Worm (Caenorhabditis elegans) whole organism, mixed stage, embryonic: ENCODE measurements around the gene clec-217.
A peak's percentile ranks its signal among the peaks of the same experiment; 100 is the strongest.

Source experiments
- M03D4.4 ChIP-seq: sonication (generic microtip); optimal IDR thresholded peaks from 2 replicates; lab custom pipeline; 2017; ENCODE audit warnings: mild to moderate bottlenecking, missing genetic modification characterization, missing compliant biosample characterization
- bed-3 ChIP-seq: fragments of 200-800 bp; sonication (Bioruptor generic); optimal IDR thresholded peaks from 3 replicates; lab custom pipeline; 2018; ENCODE audit warnings: mild to moderate bottlenecking, missing genetic modification characterization, moderate library complexity, missing compliant biosample characterization
- blmp-1 ChIP-seq: fragments of 150-350 bp; optimal IDR thresholded peaks from 2 replicates; lab custom pipeline; 2014; ENCODE audit warnings: missing biosample characterization, missing genetic modification characterization
- ceh-39 ChIP-seq: fragments of 150-350 bp; optimal IDR thresholded peaks from 2 replicates; lab custom pipeline; 2014; ENCODE audit warnings: missing biosample characterization, missing genetic modification characterization
- ceh-43 ChIP-seq: fragments of 200-800 bp; sonication (Bioruptor generic); optimal IDR thresholded peaks from 2 replicates; lab custom pipeline; 2018; ENCODE audit warnings: mild to moderate bottlenecking, missing genetic modification characterization, moderate library complexity, missing compliant biosample characterization
- ceh-83 ChIP-seq: fragments of 200-800 bp; sonication (Bioruptor generic); optimal IDR thresholded peaks from 2 replicates; lab custom pipeline; 2018; ENCODE audit warnings: mild to moderate bottlenecking, missing genetic modification characterization, missing compliant biosample characterization
- ces-1 ChIP-seq: fragments of 150-350 bp; optimal IDR thresholded peaks from 2 replicates; lab custom pipeline; 2014; ENCODE audit warnings: missing biosample characterization, missing genetic modification reagents, missing genetic modification characterization
- cnd-1 ChIP-seq: fragments of 200-800 bp; sonication (Bioruptor generic); optimal IDR thresholded peaks from 2 replicates; lab custom pipeline; 2018; ENCODE audit warnings: mild to moderate bottlenecking, missing genetic modification characterization, missing compliant biosample characterization
- drap-1 ChIP-seq: fragments of 200-800 bp; sonication (Bioruptor generic); optimal IDR thresholded peaks from 3 replicates; lab custom pipeline; 2018; ENCODE audit warnings: mild to moderate bottlenecking, missing genetic modification characterization, missing compliant biosample characterization
- elt-1 ChIP-seq: sonication (generic microtip); optimal IDR thresholded peaks from 2 replicates; lab custom pipeline; 2017; ENCODE audit warnings: missing genetic modification characterization, mild to moderate bottlenecking, missing compliant biosample characterization, antibody characterized with exemption, moderate library complexity, borderline replicate concordance; ENCODE audit not compliant: insufficient read depth
- elt-3 ChIP-seq: fragments of 150-350 bp; optimal IDR thresholded peaks from 2 replicates; lab custom pipeline; 2014; ENCODE audit warnings: missing biosample characterization, missing genetic modification characterization
- flh-1 ChIP-seq: fragments of 200-800 bp; sonication (Bioruptor generic); optimal IDR thresholded peaks from 2 replicates; lab custom pipeline; 2018; ENCODE audit warnings: mild to moderate bottlenecking, missing genetic modification characterization, moderate library complexity, missing compliant biosample characterization
- ham-2 ChIP-seq: fragments of 200-800 bp; sonication (Bioruptor generic); optimal IDR thresholded peaks from 2 replicates; lab custom pipeline; 2018; ENCODE audit warnings: mild to moderate bottlenecking, missing genetic modification characterization, missing compliant biosample characterization
- hlh-1 ChIP-seq: fragments of 150-350 bp; optimal IDR thresholded peaks from 2 replicates; lab custom pipeline; 2014; ENCODE audit warnings: missing biosample characterization, missing genetic modification reagents, missing genetic modification characterization
- lin-13 ChIP-seq: fragments of 150-350 bp; optimal IDR thresholded peaks from 2 replicates; lab custom pipeline; 2014; ENCODE audit warnings: missing biosample characterization, missing genetic modification characterization
- lin-32 ChIP-seq: fragments of 200-800 bp; sonication (Bioruptor generic); optimal IDR thresholded peaks from 2 replicates; lab custom pipeline; 2018; ENCODE audit warnings: mild to moderate bottlenecking, missing genetic modification characterization, missing compliant biosample characterization
- lsy-2 ChIP-seq: fragments of 150-350 bp; optimal IDR thresholded peaks from 2 replicates; lab custom pipeline; 2014; ENCODE audit warnings: missing biosample characterization, missing genetic modification characterization
- mab-5 ChIP-seq: fragments of 150-350 bp; optimal IDR thresholded peaks from 2 replicates; lab custom pipeline; 2014; ENCODE audit warnings: missing biosample characterization, missing genetic modification characterization
- mep-1 ChIP-seq: fragments of 150-350 bp; optimal IDR thresholded peaks from 2 replicates; lab custom pipeline; 2017; ENCODE audit warnings: missing biosample characterization, missing genetic modification reagents, missing genetic modification characterization, inconsistent platforms
- mls-2 ChIP-seq: sonication (generic microtip); optimal IDR thresholded peaks from 2 replicates; lab custom pipeline; 2016; ENCODE audit warnings: mild to moderate bottlenecking, missing genetic modification characterization, moderate library complexity, missing compliant biosample characterization
- nhr-12 ChIP-seq: fragments of 150-350 bp; optimal IDR thresholded peaks from 2 replicates; lab custom pipeline; 2014; ENCODE audit warnings: missing biosample characterization, missing genetic modification characterization
- nhr-2 ChIP-seq: fragments of 150-350 bp; optimal IDR thresholded peaks from 2 replicates; lab custom pipeline; 2014; ENCODE audit warnings: missing biosample characterization, missing genetic modification characterization
- nhr-237 ChIP-seq: fragments of 150-350 bp; optimal IDR thresholded peaks from 2 replicates; lab custom pipeline; 2014; ENCODE audit warnings: missing biosample characterization, missing genetic modification characterization
- nhr-28 ChIP-seq: fragments of 150-350 bp; optimal IDR thresholded peaks from 2 replicates; lab custom pipeline; 2014; ENCODE audit warnings: missing biosample characterization, missing genetic modification characterization
- nhr-76 ChIP-seq: sonication (generic microtip); optimal IDR thresholded peaks from 2 replicates; lab custom pipeline; 2017; ENCODE audit warnings: missing biosample characterization, missing genetic modification characterization
- pha-4 ChIP-seq: fragments of 150-350 bp; optimal IDR thresholded peaks from 2 replicates; lab custom pipeline; 2018; ENCODE audit warnings: missing biosample characterization, missing genetic modification reagents, missing genetic modification characterization
- sem-2 ChIP-seq: fragments of 200-800 bp; sonication (Bioruptor generic); optimal IDR thresholded peaks from 2 replicates; lab custom pipeline; 2018; ENCODE audit warnings: mild to moderate bottlenecking, missing genetic modification characterization, missing compliant biosample characterization
- snpc-4 ChIP-seq: fragments of 150-350 bp; optimal IDR thresholded peaks from 2 replicates; lab custom pipeline; 2014; ENCODE audit warnings: missing biosample characterization, missing genetic modification characterization
- sptf-1 ChIP-seq: sonication (generic microtip); optimal IDR thresholded peaks from 2 replicates; lab custom pipeline; 2017; ENCODE audit warnings: mild to moderate bottlenecking, missing genetic modification characterization, moderate library complexity, missing compliant biosample characterization
- tbx-8 ChIP-seq: fragments of 200-800 bp; sonication (Bioruptor generic); optimal IDR thresholded peaks from 2 replicates; lab custom pipeline; 2018; ENCODE audit warnings: mild to moderate bottlenecking, missing genetic modification characterization, moderate library complexity, missing compliant biosample characterization
- unc-120 ChIP-seq: sonication (generic microtip); optimal IDR thresholded peaks from 2 replicates; lab custom pipeline; 2017; ENCODE audit warnings: missing genetic modification characterization, missing compliant biosample characterization; ENCODE audit not compliant: poor library complexity, severe bottlenecking
- unc-39 ChIP-seq: fragments of 150-350 bp; optimal IDR thresholded peaks from 2 replicates; lab custom pipeline; 2014; ENCODE audit warnings: missing biosample characterization, missing genetic modification characterization
- unc-62 ChIP-seq: fragments of 150-350 bp; optimal IDR thresholded peaks from 2 replicates; lab custom pipeline; 2014; ENCODE audit warnings: missing biosample characterization, missing genetic modification reagents, missing genetic modification characterization
- zip-8 ChIP-seq: fragments of 150-350 bp; optimal IDR thresholded peaks from 2 replicates; lab custom pipeline; 2014; ENCODE audit warnings: missing biosample characterization, missing genetic modification characterization
- ztf-11 ChIP-seq: fragments of 150-350 bp; optimal IDR thresholded peaks from 2 replicates; lab custom pipeline; 2014; ENCODE audit warnings: missing biosample characterization, missing genetic modification characterization

Gene clec-217

DNA sequence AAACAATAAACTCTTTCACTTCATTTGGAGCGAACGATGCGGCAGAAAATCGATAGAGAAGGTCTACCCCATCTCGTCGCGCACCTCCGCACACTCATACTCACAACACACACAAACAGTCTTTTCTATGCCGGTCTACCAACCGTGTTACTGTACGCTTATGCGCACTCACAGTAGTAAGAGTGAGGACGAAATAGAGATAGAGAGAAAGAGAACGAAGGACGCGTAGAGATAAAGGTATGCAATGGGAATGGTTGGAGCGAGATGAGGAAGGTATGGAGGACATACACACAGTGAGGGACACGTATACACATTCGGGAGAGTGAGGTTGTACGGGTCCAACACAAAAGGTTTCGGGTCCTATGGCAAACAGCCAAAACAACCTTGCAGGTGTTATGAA lies 20.2 kb upstream of the clec-217 start:
- TF ChIP-seq hlh-1 (tag; lab: Kevin White, UChicago) (no peak), lin-13 (tag; lab: Kevin White, UChicago) (no peak), unc-62 (no peak), elt-1 (tag; lab: Kevin White, UChicago) (no peak), lin-32 (no peak), sem-2 (GFP tag; lab: Kevin White, UChicago) (no peak), ces-1 (GFP tag; lab: Kevin White, UChicago) (no peak), ceh-39 (tag; lab: Kevin White, UChicago) (peak; percentile 76), unc-39 (no peak), sptf-1 (peak; percentile 46), ham-2 (peak; percentile 47), mls-2 (peak; percentile 14), mab-5 (tag; lab: Kevin White, UChicago) (no peak), nhr-12 (tag; lab: Kevin White, UChicago) (no peak), nhr-76 (tag; lab: Kevin White, UChicago) (no peak), ceh-83 (GFP tag; lab: Kevin White, UChicago) (no peak), nhr-28 (tag; lab: Kevin White, UChicago) (no peak), elt-3 (tag; lab: Kevin White, UChicago) (no peak), nhr-237 (tag; lab: Kevin White, UChicago) (peak; percentile 9), zip-8 (tag; lab: Kevin White, UChicago) (no peak), mep-1 (no peak), cnd-1 (peak; percentile 45), lsy-2 (tag; lab: Kevin White, UChicago) (peak; percentile 51), tbx-8 (GFP tag; lab: Kevin White, UChicago) (no peak), drap-1 (GFP tag; lab: Kevin White, UChicago) (peak; percentile 55), nhr-2 (tag; lab: Kevin White, UChicago) (peak; percentile 98), M03D4.4 (tag; lab: Kevin White, UChicago) (no peak), blmp-1 (tag; lab: Kevin White, UChicago) (no peak), snpc-4 (tag; lab: Kevin White, UChicago) (no peak), bed-3 (GFP tag; lab: Kevin White, UChicago) (no peak), pha-4 (tag; lab: Kevin White, UChicago) (no peak), ztf-11 (tag; lab: Kevin White, UChicago) (no peak), unc-120 (tag; lab: Kevin White, UChicago) (no peak), ceh-43 (GFP tag; lab: Kevin White, UChicago) (no peak), flh-1 (GFP tag; lab: Kevin White, UChicago) (no peak)
- TF ChIP-seq, all 35 proteins: peak for 9

DNA sequence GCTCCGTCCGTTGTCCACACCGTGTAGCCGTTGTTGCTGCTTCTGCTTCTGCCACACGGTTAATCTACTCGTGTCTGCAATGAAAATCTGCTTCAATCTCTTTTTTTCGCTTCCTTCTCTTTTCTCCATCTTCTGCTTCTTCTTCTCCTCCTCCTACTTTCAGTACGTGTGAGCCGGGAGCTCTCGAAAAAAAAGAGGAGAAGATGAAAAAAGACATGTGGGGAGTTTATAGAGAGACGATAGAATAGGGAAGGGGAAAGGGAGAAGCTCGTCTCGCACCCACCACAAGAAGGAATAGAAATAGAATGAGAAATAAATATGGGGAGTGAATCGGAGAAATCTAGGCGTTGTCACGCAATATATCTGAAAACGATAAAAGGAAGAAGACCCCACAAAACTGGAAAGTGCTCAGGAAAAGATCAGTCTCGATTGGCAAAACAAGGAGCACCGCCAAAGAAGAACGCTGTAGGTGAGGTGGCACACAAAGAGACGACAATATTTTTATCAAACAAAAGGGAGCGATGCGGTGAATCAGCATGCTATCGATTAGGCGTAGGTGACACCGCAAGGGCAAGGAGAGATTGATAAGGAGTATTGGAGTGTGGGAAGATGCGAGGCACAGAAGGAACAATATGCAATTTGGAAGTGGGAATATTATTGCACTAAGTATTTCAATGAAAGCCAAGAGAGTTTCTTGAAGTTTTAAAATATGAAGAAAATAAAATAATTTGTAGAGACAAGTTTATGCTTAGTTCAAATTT lies 19.2 kb upstream of the clec-217 start, which contains the start of gene let-413:
TSS of gene let-413 (minus strand) at position 76 of the 761 bp plus-strand sequence.
- TF ChIP-seq sptf-1 (no peak), nhr-237 (tag; lab: Kevin White, UChicago) (no peak), snpc-4 (tag; lab: Kevin White, UChicago) (no peak)

DNA sequence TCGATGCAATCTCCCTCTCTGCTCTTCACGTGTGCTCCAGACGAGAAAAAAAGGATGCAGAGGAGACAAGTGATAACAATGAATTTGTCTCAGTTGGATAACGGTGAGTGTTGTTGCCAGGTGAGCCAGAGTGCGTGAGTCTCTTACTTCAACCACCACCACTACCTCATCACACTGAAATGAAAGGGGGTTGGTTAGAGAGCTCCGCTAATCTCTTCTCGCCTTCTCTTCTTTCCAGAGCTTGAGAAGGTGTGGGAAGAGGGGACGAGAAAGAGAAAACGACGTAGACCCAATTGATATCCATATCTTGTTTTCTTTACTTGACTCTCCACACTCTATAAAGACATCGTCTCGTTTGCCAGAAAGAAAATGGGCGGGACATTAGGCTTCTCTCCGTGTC lies 12.7 kb upstream of the clec-217 start:
- TF ChIP-seq sem-2 (GFP tag; lab: Kevin White, UChicago) (no peak), ceh-83 (GFP tag; lab: Kevin White, UChicago) (no peak), flh-1 (GFP tag; lab: Kevin White, UChicago) (no peak), lsy-2 (tag; lab: Kevin White, UChicago) (no peak), blmp-1 (tag; lab: Kevin White, UChicago) (no peak), ceh-39 (tag; lab: Kevin White, UChicago) (no peak), unc-120 (tag; lab: Kevin White, UChicago) (no peak), nhr-28 (tag; lab: Kevin White, UChicago) (no peak), ces-1 (GFP tag; lab: Kevin White, UChicago) (no peak), drap-1 (GFP tag; lab: Kevin White, UChicago) (no peak)
- TF ChIP-seq, all 35 proteins: peak for 0
